Fruit fly (Drosophila melanogaster) whole organism, wandering third instar larva: ENCODE results near the gene SsRbeta.

Experiments
- Myc ChIP-seq: fragments of >200 bp; optimal IDR thresholded peaks from 2 replicates; lab custom pipeline; 2017
- dsf ChIP-seq: sonication (Bioruptor generic); optimal IDR thresholded peaks from 2 replicates; lab custom pipeline; 2016; ENCODE audit warnings: missing biosample characterization, missing genetic modification characterization, borderline replicate concordance
- foxo ChIP-seq, 2 experiments: fragments of 200-800 bp; sonication (Bioruptor generic); optimal IDR thresholded peaks; 2 replicates in 1 of 2; 3 replicates in 1 of 2; lab custom pipeline; 2016 to 2017; ENCODE audit warnings: missing biosample characterization in 2 of 2, missing genetic modification characterization in 2 of 2
- lola ChIP-seq: fragments of >200 bp; optimal IDR thresholded peaks from 2 replicates; lab custom pipeline; 2017; ENCODE audit warnings: missing biosample characterization, missing genetic modification characterization
- usp ChIP-seq: fragments of >200 bp; optimal IDR thresholded peaks from 2 replicates; lab custom pipeline; 2017; ENCODE audit warnings: missing biosample characterization, missing genetic modification characterization

dm6 chr3L:16159161-16160072 lies 30.0 kb downstream of the SsRbeta start:
- no peak for TF ChIP-seq Myc (lab: Kevin White, UChicago)
- no peak for TF ChIP-seq lola (GFP tag; lab: Kevin White, UChicago)
- no peak for TF ChIP-seq usp (GFP tag; lab: Kevin White, UChicago)
- TF ChIP-seq dsf (GFP tag; lab: Kevin White, UChicago), result no peak
- TF ChIP-seq foxo (GFP tag; optimal IDR thresholded peaks at IDR 0.05; lab: Kevin White, UChicago), result no peak
